Worm (Caenorhabditis elegans) whole organism, L4 larva: ENCODE measurements around the gene try-3.

Experiments used
- F26F4.8 ChIP-seq: fragments of 200-800 bp; sonication (Bioruptor generic); conservative IDR thresholded peaks from 2 replicates; pipeline ENCODE4 v1.3.6; 2022; ENCODE audit warnings: missing genetic modification characterization, missing compliant biosample characterization
- F49E8.2 ChIP-seq: sonication (generic microtip); optimal IDR thresholded peaks from 2 replicates; lab custom pipeline; 2016; ENCODE audit warnings: missing compliant biosample characterization, mild to moderate bottlenecking, missing genetic modification characterization, borderline replicate concordance
- T26A8.4 ChIP-seq: fragments of 200-800 bp; sonication (Bioruptor generic); IDR thresholded peaks from 2 replicates; pipeline ENCODE4 v1.3.6; 2022; ENCODE audit warnings: missing genetic modification characterization, missing compliant biosample characterization
- Y5F2A.4 ChIP-seq: fragments of 200-800 bp; sonication (Bioruptor generic); optimal IDR thresholded peaks from 2 replicates; lab custom pipeline; 2018; ENCODE audit warnings: mild to moderate bottlenecking, missing genetic modification characterization, missing compliant biosample characterization
- aha-1 ChIP-seq: fragments of 150-350 bp; peaks from one replicate; lab custom pipeline; 2014; ENCODE audit warnings: missing biosample characterization, missing genetic modification characterization
- ama-1 ChIP-seq: fragments of 150-350 bp; optimal IDR thresholded peaks from 2 replicates; lab custom pipeline; 2014; ENCODE audit warnings: inconsistent platforms, mixed read lengths
- ceh-20 ChIP-seq: fragments of 200-800 bp; sonication (Bioruptor generic); IDR thresholded peaks from 2 replicates; pipeline ENCODE4 v1.3.6; 2022; ENCODE audit warnings: missing genetic modification reagents, missing genetic modification characterization, missing compliant biosample characterization
- ceh-28 ChIP-seq: fragments of 150-350 bp; optimal IDR thresholded peaks from 2 replicates; lab custom pipeline; 2014; ENCODE audit warnings: missing biosample characterization, missing genetic modification reagents, missing genetic modification characterization
- ces-1 ChIP-seq: fragments of 150-350 bp; sonication (generic microtip); optimal IDR thresholded peaks from 4 replicates; lab custom pipeline; 2014; ENCODE audit warnings: missing biosample characterization, missing genetic modification reagents, missing genetic modification characterization
- cey-2 ChIP-seq: sonication (generic microtip); optimal IDR thresholded peaks from 3 replicates; lab custom pipeline; 2017; ENCODE audit warnings: missing genetic modification characterization, mild to moderate bottlenecking, missing compliant biosample characterization, antibody characterized with exemption, borderline replicate concordance; ENCODE audit not compliant: insufficient read depth
- daf-12 ChIP-seq: fragments of 150-350 bp; optimal IDR thresholded peaks from 2 replicates; lab custom pipeline; 2014; ENCODE audit warnings: missing biosample characterization, missing genetic modification reagents, missing genetic modification characterization
- daf-16 ChIP-seq, 3 experiments: sonication (generic microtip); optimal IDR thresholded peaks; 2 replicates each; lab custom pipeline; 2016 to 2017; ENCODE audit warnings: missing genetic modification characterization in 3 of 3, missing genetic modification reagents in 3 of 3, mild to moderate bottlenecking in 2 of 3, missing compliant biosample characterization in 2 of 3, missing biosample characterization in 1 of 3, moderate library complexity in 1 of 3
- daf-19 ChIP-seq: fragments of 200-800 bp; sonication (Bioruptor generic); conservative IDR thresholded peaks from 2 replicates; pipeline ENCODE4 v1.3.6; 2022; ENCODE audit warnings: missing genetic modification characterization, missing compliant biosample characterization
- daf-8 ChIP-seq: fragments of 200-800 bp; sonication (Bioruptor generic); IDR thresholded peaks from 2 replicates; pipeline ENCODE4 v1.3.6; 2022; ENCODE audit warnings: missing genetic modification characterization, missing compliant biosample characterization
- dpl-1 ChIP-seq: fragments of 150-350 bp; optimal IDR thresholded peaks from 2 replicates; lab custom pipeline; 2014; ENCODE audit warnings: missing biosample characterization, missing genetic modification reagents, missing genetic modification characterization
- duxl-1 ChIP-seq: sonication (generic microtip); optimal IDR thresholded peaks from 2 replicates; lab custom pipeline; 2016; ENCODE audit warnings: mild to moderate bottlenecking, missing genetic modification characterization, moderate library complexity, missing compliant biosample characterization; ENCODE audit not compliant: poor library complexity
- dve-1 ChIP-seq: sonication (generic microtip); optimal IDR thresholded peaks from 2 replicates; lab custom pipeline; 2017; ENCODE audit warnings: antibody characterized with exemption, mild to moderate bottlenecking, missing genetic modification characterization, missing compliant biosample characterization; ENCODE audit not compliant: insufficient read depth
- fkh-10 ChIP-seq: fragments of 150-350 bp; optimal IDR thresholded peaks from 2 replicates; lab custom pipeline; 2014; ENCODE audit warnings: missing biosample characterization, missing genetic modification reagents, missing genetic modification characterization
- hlh-11 ChIP-seq: fragments of 200-800 bp; sonication (Bioruptor generic); optimal IDR thresholded peaks from 2 replicates; lab custom pipeline; 2018; ENCODE audit warnings: mild to moderate bottlenecking, missing genetic modification characterization, missing compliant biosample characterization
- hlh-30 ChIP-seq: sonication (generic microtip); optimal IDR thresholded peaks from 2 replicates; lab custom pipeline; 2017; ENCODE audit warnings: antibody characterized with exemption, mild to moderate bottlenecking, missing genetic modification characterization, missing compliant biosample characterization; ENCODE audit not compliant: insufficient read depth
- lim-7 ChIP-seq: fragments of 200-800 bp; sonication (Bioruptor generic); IDR thresholded peaks from 2 replicates; pipeline ENCODE4 v1.3.6; 2022; ENCODE audit warnings: missing genetic modification characterization, missing compliant biosample characterization
- lin-13 ChIP-seq: fragments of 150-350 bp; optimal IDR thresholded peaks from 2 replicates; lab custom pipeline; 2014; ENCODE audit warnings: missing biosample characterization, missing genetic modification reagents, missing genetic modification characterization
- lin-15B ChIP-seq: fragments of 150-350 bp; sonication (generic microtip); optimal IDR thresholded peaks from 3 replicates; lab custom pipeline; 2014; ENCODE audit warnings: missing biosample characterization, missing genetic modification characterization
- lsy-2 ChIP-seq, 2 experiments: fragments of 150-350 bp in 1 of 2; sonication (generic microtip) in 1 of 2; optimal IDR thresholded peaks; 2 replicates each; lab custom pipeline; 2014 to 2017; ENCODE audit warnings: missing biosample characterization in 2 of 2, missing genetic modification characterization in 2 of 2
- mep-1 ChIP-seq: fragments of 150-350 bp; sonication (generic microtip); optimal IDR thresholded peaks from 3 replicates; lab custom pipeline; 2014; ENCODE audit warnings: missing biosample characterization, missing genetic modification characterization
- mxl-3 ChIP-seq: fragments of 200-800 bp; sonication (Bioruptor generic); optimal IDR thresholded peaks from 2 replicates; lab custom pipeline; 2018; ENCODE audit warnings: mild to moderate bottlenecking, missing genetic modification characterization, missing compliant biosample characterization
- nhr-10 ChIP-seq: fragments of 150-350 bp; optimal IDR thresholded peaks from 2 replicates; lab custom pipeline; 2014; ENCODE audit warnings: missing biosample characterization, missing genetic modification characterization
- nhr-102 ChIP-seq: sonication (generic microtip); optimal IDR thresholded peaks from 2 replicates; lab custom pipeline; 2016; ENCODE audit warnings: mild to moderate bottlenecking, missing genetic modification characterization, moderate library complexity, missing compliant biosample characterization
- nhr-11 ChIP-seq: fragments of 150-350 bp; optimal IDR thresholded peaks from 2 replicates; lab custom pipeline; 2014; ENCODE audit warnings: missing biosample characterization, missing genetic modification characterization
- nhr-28 ChIP-seq: fragments of 150-350 bp; optimal IDR thresholded peaks from 2 replicates; lab custom pipeline; 2014; ENCODE audit warnings: missing biosample characterization, missing genetic modification characterization
- pha-4 ChIP-seq, 2 experiments: fragments of 150-350 bp in 1 of 2; fragments of 200-800 bp in 1 of 2; sonication (Bioruptor generic) in 1 of 2; IDR thresholded peaks in 1 of 2; optimal IDR thresholded peaks in 1 of 2; 2 replicates each; pipeline versions ENCODE4 v1.3.6 to Lab custom; 2014 to 2022; ENCODE audit warnings: missing genetic modification characterization in 2 of 2, missing genetic modification reagents in 2 of 2, missing biosample characterization in 1 of 2, missing compliant biosample characterization in 1 of 2
- php-3 ChIP-seq: fragments of 200-800 bp; sonication (Bioruptor generic); IDR thresholded peaks from 2 replicates; pipeline ENCODE4 v1.3.6; 2022; ENCODE audit warnings: missing genetic modification reagents, missing genetic modification characterization, missing compliant biosample characterization
- saeg-2 ChIP-seq: fragments of 200-800 bp; sonication (Bioruptor generic); IDR thresholded peaks from 2 replicates; pipeline ENCODE4 v1.3.6; 2022; ENCODE audit warnings: missing genetic modification reagents, missing genetic modification characterization, missing compliant biosample characterization
- set-16 ChIP-seq: fragments of 200-800 bp; sonication (Bioruptor generic); IDR thresholded peaks from 2 replicates; pipeline ENCODE4 v1.3.6; 2022; ENCODE audit warnings: missing genetic modification reagents, missing genetic modification characterization, missing compliant biosample characterization
- spr-1 ChIP-seq: sonication (generic microtip); optimal IDR thresholded peaks from 2 replicates; lab custom pipeline; 2016; ENCODE audit warnings: mild to moderate bottlenecking, missing genetic modification characterization, missing compliant biosample characterization
- spr-3 ChIP-seq: fragments of 200-800 bp; sonication (Bioruptor generic); optimal IDR thresholded peaks from 2 replicates; lab custom pipeline; 2018; ENCODE audit warnings: mild to moderate bottlenecking, missing genetic modification characterization, missing compliant biosample characterization
- tag-97 ChIP-seq: fragments of 200-800 bp; sonication (Bioruptor generic); IDR thresholded peaks from 2 replicates; pipeline ENCODE4 v1.3.6; 2022; ENCODE audit warnings: missing genetic modification characterization, missing compliant biosample characterization
- unc-130 ChIP-seq: sonication (generic microtip); optimal IDR thresholded peaks from 2 replicates; lab custom pipeline; 2016; ENCODE audit warnings: missing genetic modification reagents, missing genetic modification characterization, missing compliant biosample characterization
- unc-62 ChIP-seq, 3 experiments: fragments of 150-350 bp in 1 of 3; sonication (generic microtip); optimal IDR thresholded peaks in 2 of 3; peaks in 1 of 3; 1 replicate in 1 of 3; 2 replicates in 2 of 3; lab custom pipeline; 2014 to 2017; ENCODE audit warnings: missing biosample characterization in 3 of 3, missing genetic modification characterization in 3 of 3, missing genetic modification reagents in 3 of 3, missing genotype in 1 of 3
- vab-7 ChIP-seq: fragments of 200-800 bp; sonication (Bioruptor generic); IDR thresholded peaks from 2 replicates; pipeline ENCODE4 v1.3.6; 2022; ENCODE audit warnings: missing genetic modification reagents, missing genetic modification characterization, missing compliant biosample characterization
- zfp-3 ChIP-seq: fragments of 200-800 bp; sonication (Bioruptor generic); conservative IDR thresholded peaks from 2 replicates; pipeline ENCODE4 v1.3.6; 2022; ENCODE audit warnings: missing genetic modification reagents, missing genetic modification characterization, missing compliant biosample characterization
- zip-11 ChIP-seq: fragments of 200-800 bp; sonication (Bioruptor generic); IDR thresholded peaks from 2 replicates; pipeline ENCODE4 v1.3.6; 2022; ENCODE audit warnings: missing genetic modification characterization, missing compliant biosample characterization
- zip-2 ChIP-seq: fragments of 150-350 bp; optimal IDR thresholded peaks from 2 replicates; lab custom pipeline; 2014; ENCODE audit warnings: missing biosample characterization, missing genetic modification characterization
- ztf-7 ChIP-seq: fragments of 150-350 bp; optimal IDR thresholded peaks from 2 replicates; lab custom pipeline; 2014; ENCODE audit warnings: missing biosample characterization, missing genetic modification characterization

The try-3 gene

ce11 chrIV:6574343-6574742 lies 17.4 kb downstream of the try-3 start (continued):
- TF ChIP-seq ces-1 (GFP tag; lab: Kevin White, UChicago) (no peak), unc-130 (GFP tag; lab: Kevin White, UChicago) (no peak), zfp-3 (no peak), zip-11 (GFP tag; lab: Robert Waterston, UW) (no peak), lsy-2 (tag; optimal IDR thresholded peaks at IDR 0.05; lab: Kevin White, UChicago) (peak in 1 of 2 experiments; percentile 13), ztf-7 (no peak), hlh-11 (tag; lab: Kevin White, UChicago) (peak; percentile 70), ceh-28 (tag; lab: Kevin White, UChicago) (no peak), zip-2 (tag; lab: Kevin White, UChicago) (no peak), daf-16 (GFP tag; optimal IDR thresholded peaks at IDR 0.05; lab: Kevin White, UChicago) (no peak), daf-16 (tag; optimal IDR thresholded peaks at IDR 0.05; lab: Kevin White, UChicago) (peak; percentile 53), dpl-1 (no peak), unc-62 (GFP tag; optimal IDR thresholded peaks at IDR 0.05 in 1 of 2; lab: Kevin White, UChicago) (peak in 1 of 2 experiments; percentile 29), unc-62 (tag; optimal IDR thresholded peaks at IDR 0.05; lab: Kevin White, UChicago) (no peak), mxl-3 (GFP tag; lab: Kevin White, UChicago) (peak; percentile 36), php-3 (GFP tag; lab: Robert Waterston, UW) (0 out of 2 replicates have a peak, but pooled peaks have one; percentile 22), spr-3 (no peak), lim-7 (GFP tag; lab: Robert Waterston, UW) (no peak), F49E8.2 (tag; lab: Kevin White, UChicago) (no peak), spr-1 (tag; lab: Kevin White, UChicago) (no peak), fkh-10 (no peak), aha-1 (peak; percentile 63)
- TF ChIP-seq, all 104 proteins: peak for 13

ce11 chrIV:6575959-6576727 lies 19.2 kb downstream of the try-3 start:
- TF ChIP-seq ceh-20 (GFP tag; lab: Robert Waterston, UW) (no peak), Y5F2A.4 (GFP tag; lab: Kevin White, UChicago) (no peak), daf-19 (GFP tag; lab: Robert Waterston, UW) (no peak), tag-97 (GFP tag; lab: Robert Waterston, UW) (no peak), unc-62 (GFP tag; optimal IDR thresholded peaks at IDR 0.05 in 1 of 2; lab: Kevin White, UChicago) (peak in 1 of 2 experiments; percentile 55), unc-62 (tag; optimal IDR thresholded peaks at IDR 0.05; lab: Kevin White, UChicago) (no peak), F49E8.2 (tag; lab: Kevin White, UChicago) (no peak), T26A8.4 (0 out of 2 replicates have a peak, but pooled peaks have one; percentile 42), daf-12 (no peak), set-16 (peak; percentile 73; the same call in 1 of the 2 replicates), unc-130 (GFP tag; lab: Kevin White, UChicago) (no peak), fkh-10 (no peak), hlh-11 (tag; lab: Kevin White, UChicago) (peak; percentile 52), mxl-3 (GFP tag; lab: Kevin White, UChicago) (peak; percentile 28), mep-1 (tag; lab: Kevin White, UChicago) (peak; percentile 42), nhr-11 (tag; lab: Kevin White, UChicago) (no peak), F26F4.8 (no peak), ama-1 (lab: Kevin White, UChicago) (no peak), saeg-2 (GFP tag; lab: Robert Waterston, UW) (no peak), nhr-10 (tag; lab: Kevin White, UChicago) (no peak), dpl-1 (no peak), cey-2 (tag; lab: Kevin White, UChicago) (no peak), pha-4 (GFP tag; IDR thresholded peaks at IDR 0.05; lab: Robert Waterston, UW) (no peak; the same call in 1 of the 2 replicates), pha-4 (tag; optimal IDR thresholded peaks at IDR 0.05; lab: Kevin White, UChicago) (peak; percentile 68), lin-13 (GFP tag; lab: Kevin White, UChicago) (no peak), zip-11 (GFP tag; lab: Robert Waterston, UW) (no peak), hlh-30 (tag; lab: Kevin White, UChicago) (peak; percentile 46), nhr-102 (tag; lab: Kevin White, UChicago) (no peak), vab-7 (no peak), aha-1 (peak; percentile 69), lin-15B (tag; lab: Kevin White, UChicago) (no peak), daf-16 (GFP tag; optimal IDR thresholded peaks at IDR 0.05; lab: Kevin White, UChicago) (no peak), daf-16 (tag; optimal IDR thresholded peaks at IDR 0.05; lab: Kevin White, UChicago) (peak; percentile 74), daf-8 (no peak), nhr-28 (tag; lab: Kevin White, UChicago) (peak; percentile 34), dve-1 (peak; percentile 85), duxl-1 (tag; lab: Kevin White, UChicago) (no peak)
